Fruit fly (Drosophila melanogaster) whole organism, wandering third instar larva: Measurements from ENCODE around the gene CG10222.

Experiments
- Abd-B ChIP-seq: fragments of >200 bp; optimal IDR thresholded peaks from 2 replicates; lab custom pipeline; 2017; ENCODE audit warnings: missing biosample characterization, missing genetic modification characterization
- CG9705 ChIP-seq: fragments of 200-800 bp; sonication (Bioruptor generic); optimal IDR thresholded peaks from 2 replicates; lab custom pipeline; 2018; ENCODE audit warnings: missing biosample characterization, mild to moderate bottlenecking, missing genetic modification characterization
- CrebA ChIP-seq: fragments of 200-800 bp; sonication (Bioruptor generic); optimal IDR thresholded peaks from 2 replicates; lab custom pipeline; 2016; ENCODE audit warnings: missing biosample characterization, mild to moderate bottlenecking, missing genetic modification characterization, borderline replicate concordance
- Dfd ChIP-seq: fragments of >200 bp; optimal IDR thresholded peaks from 2 replicates; lab custom pipeline; 2017; ENCODE audit warnings: missing biosample characterization, missing genetic modification characterization
- Dif ChIP-seq: fragments of 200-275, 200-300 bp; sonication (Bioruptor generic); optimal IDR thresholded peaks from 2 replicates; lab custom pipeline; 2018; ENCODE audit warnings: missing biosample characterization, missing genetic modification characterization; ENCODE audit not compliant: partially characterized antibody
- GATAd ChIP-seq: sonication (Bioruptor generic); optimal IDR thresholded peaks from 2 replicates; lab custom pipeline; 2016; ENCODE audit warnings: missing biosample characterization, missing genetic modification characterization
- HLH106 ChIP-seq: fragments of 200-800 bp; optimal IDR thresholded peaks from 3 replicates; lab custom pipeline; 2019; ENCODE audit warnings: missing biosample characterization, mild to moderate bottlenecking, missing genetic modification characterization, moderate library complexity
- Hnf4 ChIP-seq: fragments of 200-800 bp; sonication (Bioruptor generic); optimal IDR thresholded peaks from 2 replicates; lab custom pipeline; 2016; ENCODE audit warnings: missing biosample characterization, mild to moderate bottlenecking, missing genetic modification characterization
- Hr83 ChIP-seq: fragments of 200-300 bp; sonication (Bioruptor generic); optimal IDR thresholded peaks from 2 replicates; lab custom pipeline; 2016; ENCODE audit warnings: missing biosample characterization, mild to moderate bottlenecking, missing genetic modification characterization, moderate library complexity; ENCODE audit not compliant: poor library complexity, severe bottlenecking
- Jra ChIP-seq: sonication (Bioruptor generic); optimal IDR thresholded peaks from 2 replicates; lab custom pipeline; 2016; ENCODE audit warnings: missing biosample characterization, missing genetic modification characterization
- Mio ChIP-seq: sonication (Bioruptor generic); optimal IDR thresholded peaks from 2 replicates; lab custom pipeline; 2016; ENCODE audit warnings: missing biosample characterization, missing genetic modification characterization
- Myc ChIP-seq: fragments of >200 bp; optimal IDR thresholded peaks from 2 replicates; lab custom pipeline; 2017
- N ChIP-seq: fragments of >200 bp; optimal IDR thresholded peaks from 2 replicates; lab custom pipeline; 2018; ENCODE audit warnings: missing biosample characterization, missing external identifiers, missing genetic modification characterization
- Rel ChIP-seq, 2 experiments: fragments of 200-800 bp; sonication (Bioruptor generic) in 1 of 2; optimal IDR thresholded peaks; 2 replicates in 1 of 2; 3 replicates in 1 of 2; lab custom pipeline; 2016 to 2019; ENCODE audit warnings: mild to moderate bottlenecking in 2 of 2, missing biosample characterization in 2 of 2, missing genetic modification characterization in 2 of 2, moderate library complexity in 1 of 2
- Sp1 ChIP-seq: fragments of 200-800 bp; sonication (Bioruptor generic); optimal IDR thresholded peaks from 3 replicates; lab custom pipeline; 2019; ENCODE audit warnings: missing biosample characterization, mild to moderate bottlenecking, missing genetic modification characterization, moderate library complexity
- Vsx2 ChIP-seq: fragments of 200-300, 225-300 bp; sonication (Bioruptor generic); optimal IDR thresholded peaks from 2 replicates; lab custom pipeline; 2018; ENCODE audit warnings: missing biosample characterization, missing genetic modification characterization; ENCODE audit not compliant: partially characterized antibody
- br ChIP-seq: fragments of 200-800 bp; sonication (Bioruptor generic); optimal IDR thresholded peaks from 2 replicates; lab custom pipeline; 2016; ENCODE audit warnings: missing biosample characterization, missing genetic modification characterization
- dl ChIP-seq, 2 experiments: fragments of 175-275, 200-275 bp in 1 of 2; fragments of 200-275 bp in 1 of 2; sonication (Bioruptor generic); optimal IDR thresholded peaks; lab custom pipeline; 2018; ENCODE audit warnings: mild to moderate bottlenecking in 2 of 2, missing biosample characterization in 2 of 2, missing genetic modification characterization in 2 of 2, moderate library complexity in 2 of 2; ENCODE audit not compliant: partially characterized antibody in 2 of 2, insufficient read depth in 1 of 2
- dmrt93B ChIP-seq: fragments of 200-800 bp; sonication (Bioruptor generic); optimal IDR thresholded peaks from 2 replicates; lab custom pipeline; 2018; ENCODE audit warnings: missing biosample characterization, mild to moderate bottlenecking, missing genetic modification characterization
- dsf ChIP-seq: sonication (Bioruptor generic); optimal IDR thresholded peaks from 2 replicates; lab custom pipeline; 2016; ENCODE audit warnings: missing biosample characterization, missing genetic modification characterization, borderline replicate concordance
- ey ChIP-seq: fragments of 200-800 bp; sonication (Bioruptor generic); optimal IDR thresholded peaks from 2 replicates; lab custom pipeline; 2016; ENCODE audit warnings: missing biosample characterization, missing genetic modification characterization
- foxo ChIP-seq, 2 experiments: fragments of 200-800 bp; sonication (Bioruptor generic); optimal IDR thresholded peaks; 2 replicates in 1 of 2; 3 replicates in 1 of 2; lab custom pipeline; 2016 to 2017; ENCODE audit warnings: missing biosample characterization in 2 of 2, missing genetic modification characterization in 2 of 2
- fru ChIP-seq: fragments of 200-800 bp; sonication (Bioruptor generic); optimal IDR thresholded peaks from 3 replicates; lab custom pipeline; 2016; ENCODE audit warnings: missing biosample characterization, mild to moderate bottlenecking, missing genetic modification characterization
- h ChIP-seq: fragments of 200-800 bp; sonication (Bioruptor generic); optimal IDR thresholded peaks from 3 replicates; lab custom pipeline; 2016; ENCODE audit warnings: missing biosample characterization, mild to moderate bottlenecking, missing genetic modification characterization
- jim ChIP-seq: fragments of 175-275, 200-325 bp; sonication (Bioruptor generic); optimal IDR thresholded peaks from 2 replicates; lab custom pipeline; 2016; ENCODE audit warnings: missing biosample characterization, mild to moderate bottlenecking, missing genetic modification characterization
- lola ChIP-seq: fragments of >200 bp; optimal IDR thresholded peaks from 2 replicates; lab custom pipeline; 2017; ENCODE audit warnings: missing biosample characterization, missing genetic modification characterization
- psq ChIP-seq: fragments of 200-800 bp; sonication (Bioruptor generic); optimal IDR thresholded peaks from 3 replicates; lab custom pipeline; 2017; ENCODE audit warnings: missing biosample characterization, mild to moderate bottlenecking, missing genetic modification characterization, moderate library complexity
- rgr ChIP-seq: fragments of 200-800 bp; sonication (Bioruptor generic); optimal IDR thresholded peaks from 3 replicates; lab custom pipeline; 2016; ENCODE audit warnings: missing biosample characterization, mild to moderate bottlenecking, missing genetic modification characterization
- sage ChIP-seq: fragments of 200-800 bp; sonication (Bioruptor generic); optimal IDR thresholded peaks from 2 replicates; lab custom pipeline; 2016; ENCODE audit warnings: missing biosample characterization, mild to moderate bottlenecking, missing genetic modification characterization
- tai ChIP-seq: sonication (Bioruptor generic); optimal IDR thresholded peaks from 2 replicates; lab custom pipeline; 2016; ENCODE audit warnings: missing biosample characterization, missing genetic modification characterization
- woc ChIP-seq: sonication (Bioruptor generic); optimal IDR thresholded peaks from 2 replicates; lab custom pipeline; 2016; ENCODE audit warnings: missing biosample characterization, mild to moderate bottlenecking, missing genetic modification characterization

CG10222 gene

dm6 chr3L:13454755-13455154, 42.5 kb upstream of the CG10222 start:
- TF ChIP-seq Vsx2 (GFP tag; lab: Kevin White, UChicago) (peak; percentile 23), N (peak; percentile 10), CrebA (GFP tag; lab: Kevin White, UChicago) (no peak), Dfd (no peak), woc (GFP tag; lab: Kevin White, UChicago) (no peak), Abd-B (no peak), GATAd (GFP tag; lab: Kevin White, UChicago) (no peak)

dm6 chr3L:13452281-13452680, 40.0 kb upstream of the CG10222 start:
- no peak for TF ChIP-seq rgr (GFP tag; lab: Kevin White, UChicago)

- TF ChIP-seq Jra (GFP tag; lab: Kevin White, UChicago) = no peak
- TF ChIP-seq Sp1 (GFP tag; lab: Kevin White, UChicago) = no peak
- TF ChIP-seq Rel (GFP tag; optimal IDR thresholded peaks at IDR 0.05; lab: Kevin White, UChicago) = no peak
- TF ChIP-seq Rel (tag; optimal IDR thresholded peaks at IDR 0.05; lab: Kevin White, UChicago) = no peak
- TF ChIP-seq HLH106 (tag; lab: Kevin White, UChicago) = no peak
- TF ChIP-seq br = no peak
- no peak for TF ChIP-seq Abd-B
- TF ChIP-seq lola (GFP tag; lab: Kevin White, UChicago) = no peak
- no peak for TF ChIP-seq foxo (GFP tag; optimal IDR thresholded peaks at IDR 0.05; lab: Kevin White, UChicago)
- TF ChIP-seq CG9705 = no peak
- no peak for TF ChIP-seq psq (GFP tag; lab: Kevin White, UChicago)
- TF ChIP-seq N = no peak
Observed at dm6 chr3L:13451562-13451961, 39.3 kb upstream of the CG10222 start.

DNA sequence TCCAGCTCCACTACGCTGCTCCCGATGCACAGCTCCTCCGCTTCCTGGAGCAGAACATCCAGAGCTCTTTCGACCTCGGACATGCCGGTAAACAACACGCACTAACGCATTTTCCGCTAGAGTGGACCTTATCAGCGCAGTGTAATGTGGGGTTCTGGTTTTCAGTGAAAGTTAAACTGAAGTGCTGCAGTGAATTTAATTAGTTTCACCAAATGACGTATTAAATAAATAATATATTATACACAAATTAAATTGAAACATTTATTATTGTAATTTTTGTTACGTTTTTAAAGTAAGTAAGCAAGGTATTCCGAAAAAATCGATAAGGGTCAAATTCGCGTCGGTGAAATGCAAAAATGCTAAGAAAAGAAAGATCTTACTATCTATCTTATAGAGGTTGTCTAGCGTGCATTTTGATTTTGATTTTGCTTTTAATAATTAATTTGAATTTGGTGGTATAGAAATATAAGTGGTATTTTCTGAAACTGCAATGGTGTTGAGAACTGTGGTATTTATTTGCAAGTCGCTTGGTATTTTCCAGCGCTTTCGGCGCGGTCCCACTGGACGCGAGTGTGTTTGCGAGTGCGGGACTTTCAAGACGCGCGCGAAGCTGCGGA, 38.0 kb upstream of the CG10222 start, which contains the start of the genes JMJD7 and CG10738:
TSS of gene JMJD7 (minus strand) at position 107 of the 617 bp plus-strand sequence.
TSS of gene CG10738 (plus strand) at position 594 of the 617 bp plus-strand sequence.
- peak; percentile 44 for TF ChIP-seq h (GFP tag; lab: Kevin White, UChicago)
- peak; percentile 75 for TF ChIP-seq CG9705
- peak; percentile 5 for TF ChIP-seq ey
- peak; percentile 36 for TF ChIP-seq rgr (GFP tag; lab: Kevin White, UChicago)
- TF ChIP-seq HLH106 (tag; lab: Kevin White, UChicago) = peak; percentile 66
- TF ChIP-seq Hnf4 (GFP tag; lab: Kevin White, UChicago) = no peak
- no peak for TF ChIP-seq Rel (GFP tag; optimal IDR thresholded peaks at IDR 0.05; lab: Kevin White, UChicago)
- TF ChIP-seq Rel (tag; optimal IDR thresholded peaks at IDR 0.05; lab: Kevin White, UChicago) = peak; percentile 16
- TF ChIP-seq br = peak; percentile 14
- no peak for TF ChIP-seq woc (GFP tag; lab: Kevin White, UChicago)
- no peak for TF ChIP-seq tai (GFP tag; lab: Kevin White, UChicago)
- TF ChIP-seq Hr83 = peak; percentile 77
- TF ChIP-seq lola (GFP tag; lab: Kevin White, UChicago) = no peak
- no peak for TF ChIP-seq dsf (GFP tag; lab: Kevin White, UChicago)
- peak; percentile 27 for TF ChIP-seq psq (GFP tag; lab: Kevin White, UChicago)
- no peak for TF ChIP-seq CrebA (GFP tag; lab: Kevin White, UChicago)
- TF ChIP-seq dmrt93B = peak; percentile 67
- peak; percentile 9 for TF ChIP-seq fru (GFP tag; lab: Kevin White, UChicago)
- TF ChIP-seq dl (GFP tag; optimal IDR thresholded peaks at IDR 0.05; lab: Kevin White, UChicago; ENCODE audit: insufficient read depth in 1 of 2, partially characterized antibody in 2 of 2) = no peak
- peak; percentile 25 for TF ChIP-seq Sp1 (GFP tag; lab: Kevin White, UChicago)
- TF ChIP-seq, all 38 proteins: peak for 12

DNA sequence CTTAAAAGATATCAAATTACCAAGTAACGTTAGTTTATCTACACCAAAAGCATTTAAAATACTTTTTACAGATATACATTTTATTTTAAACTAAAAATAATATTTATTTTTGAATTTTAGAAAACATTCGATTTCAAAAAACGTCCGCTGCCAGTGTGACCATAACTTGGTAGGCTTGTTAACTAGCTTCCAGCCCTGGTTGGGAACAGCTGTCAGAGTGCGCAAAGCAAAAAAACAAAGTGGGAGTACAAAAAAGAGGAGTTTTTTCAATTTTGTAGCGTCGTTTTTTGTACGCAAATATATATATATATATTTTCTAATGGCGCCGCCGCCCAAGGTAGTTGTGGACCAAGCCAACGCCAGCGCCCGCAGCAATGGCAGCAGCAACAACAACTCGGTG, 30.1 kb upstream of the CG10222 start, which contains the start of gene cmb:
TSS of gene cmb (plus strand) at position 195 of the 400 bp plus-strand sequence.
- TF ChIP-seq Dif = no peak
- peak; percentile 68 for TF ChIP-seq Sp1 (GFP tag; lab: Kevin White, UChicago)
- no peak for TF ChIP-seq psq (GFP tag; lab: Kevin White, UChicago)
- no peak for TF ChIP-seq Rel (GFP tag; optimal IDR thresholded peaks at IDR 0.05; lab: Kevin White, UChicago)
- TF ChIP-seq Rel (tag; optimal IDR thresholded peaks at IDR 0.05; lab: Kevin White, UChicago) = peak; percentile 33
- TF ChIP-seq Myc (lab: Kevin White, UChicago) = no peak
- no peak for TF ChIP-seq Hnf4 (GFP tag; lab: Kevin White, UChicago)
- peak; percentile 34 for TF ChIP-seq HLH106 (tag; lab: Kevin White, UChicago)
- TF ChIP-seq dl (GFP tag; optimal IDR thresholded peaks at IDR 0.05; lab: Kevin White, UChicago; ENCODE audit: insufficient read depth in 1 of 2, partially characterized antibody in 2 of 2) = no peak
- peak; percentile 84 for TF ChIP-seq jim
- TF ChIP-seq tai (GFP tag; lab: Kevin White, UChicago) = no peak
- TF ChIP-seq GATAd (GFP tag; lab: Kevin White, UChicago) = no peak
- peak; percentile 34 for TF ChIP-seq sage (GFP tag; lab: Kevin White, UChicago)
- no peak for TF ChIP-seq Mio (GFP tag; lab: Kevin White, UChicago)
- TF ChIP-seq rgr (GFP tag; lab: Kevin White, UChicago) = peak; percentile 2
- TF ChIP-seq, all 38 proteins: peak for 6
